Worm (Caenorhabditis elegans) whole organism, L4/young adult: ENCODE results near the gene rars-2.

Experiments
- dao-5 ChIP-seq: sonication (generic microtip); optimal IDR thresholded peaks from 2 replicates; lab custom pipeline; 2016; ENCODE audit warnings: missing genotype, missing genetic modification characterization, moderate library complexity, missing compliant biosample characterization
- him-1 ChIP-seq: sonication (generic microtip); optimal IDR thresholded peaks from 2 replicates; lab custom pipeline; 2016; ENCODE audit warnings: missing genotype, missing genetic modification reagents, missing genetic modification characterization, missing compliant biosample characterization

ce11 chrII:6107773-6108172 is 17.6 kb upstream of the rars-2 start:
- TF ChIP-seq dao-5 (tag; lab: Kevin White, UChicago) (no peak), him-1 (tag; lab: Kevin White, UChicago) (no peak)
